Worm (Caenorhabditis elegans): ENCODE measurements around the gene T04C9.3.

The T04C9.3 gene

ce11 chrIII:5990090-5990489 is 4.7 kb downstream of the T04C9.3 start:
- no peak for TF ChIP-seq sea-1 (GFP tag; conservative IDR thresholded peaks at IDR 0.05)
- TF ChIP-seq scrt-1 (GFP tag; IDR thresholded peaks at IDR 0.05), result no peak
- TF ChIP-seq F13C5.2 (tag; optimal IDR thresholded peaks at IDR 0.05), result no peak
- TF ChIP-seq flt-1 (GFP tag; IDR thresholded peaks at IDR 0.05), result no peak
- no peak for TF ChIP-seq pes-1 (GFP tag; IDR thresholded peaks at IDR 0.05)
- TF ChIP-seq hmg-4 (GFP tag; optimal IDR thresholded peaks at IDR 0.05), result no peak
- no peak for TF ChIP-seq tbx-11 (GFP tag; IDR thresholded peaks at IDR 0.05)
- TF ChIP-seq ceh-36 (tag; optimal IDR thresholded peaks at IDR 0.05), result no peak
- TF ChIP-seq ceh-13 (GFP tag; optimal IDR thresholded peaks at IDR 0.05), result no peak
- TF ChIP-seq aly-1 (tag; optimal IDR thresholded peaks at IDR 0.05), result no peak

- no peak for TF ChIP-seq ama-1 (optimal IDR thresholded peaks at IDR 0.05)
- no peak for TF ChIP-seq flt-1 (GFP tag; IDR thresholded peaks at IDR 0.05)
- no peak for TF ChIP-seq ets-7 (tag; optimal IDR thresholded peaks at IDR 0.05)
- TF ChIP-seq tbx-11 (GFP tag; IDR thresholded peaks at IDR 0.05), result no peak
- TF ChIP-seq ceh-13 (GFP tag; optimal IDR thresholded peaks at IDR 0.05), result no peak
- TF ChIP-seq ceh-36 (tag; optimal IDR thresholded peaks at IDR 0.05), result no peak
- no peak for TF ChIP-seq B0310.2 (tag; optimal IDR thresholded peaks at IDR 0.05)
- no peak for TF ChIP-seq aly-1 (tag; optimal IDR thresholded peaks at IDR 0.05)
- no peak for TF ChIP-seq hnd-1 (tag; optimal IDR thresholded peaks at IDR 0.05)
Measured at ce11 chrIII:5991142-5991930, 5.9 kb downstream of the T04C9.3 start, which contains the start of gene T04C9.2. TSS of gene T04C9.2 (plus strand) at chrIII:5991880.

ce11 chrIII:5992043-5992442 is 6.6 kb downstream of the T04C9.3 start:
- TF ChIP-seq ceh-13 (GFP tag; optimal IDR thresholded peaks at IDR 0.05) (no peak), F13C5.2 (tag; optimal IDR thresholded peaks at IDR 0.05) (no peak), tra-4 (tag; optimal IDR thresholded peaks at IDR 0.05) (no peak), tbx-37 (GFP tag; conservative IDR thresholded peaks at IDR 0.05) (no peak), hnd-1 (tag; optimal IDR thresholded peaks at IDR 0.05) (no peak), sea-1 (GFP tag; conservative IDR thresholded peaks at IDR 0.05) (no peak)

- TF ChIP-seq ama-1 (optimal IDR thresholded peaks at IDR 0.05) (no peak), hmg-4 (GFP tag; optimal IDR thresholded peaks at IDR 0.05) (no peak), aly-1 (tag; optimal IDR thresholded peaks at IDR 0.05) (no peak)
Measured at ce11 chrIII:5992913-5993312, 7.5 kb downstream of the T04C9.3 start, which contains the start of gene T04C9.1. TSS of gene T04C9.1 (plus strand) at chrIII:5993213.

ce11 chrIII:5998640-5999039 is 13.2 kb downstream of the T04C9.3 start:
- TF ChIP-seq tbx-37 (GFP tag; conservative IDR thresholded peaks at IDR 0.05), result no peak

ce11 chrIII:5999629-6000028 is 14.2 kb downstream of the T04C9.3 start:
- TF ChIP-seq aly-1 (tag; optimal IDR thresholded peaks at IDR 0.05) (no peak), pes-1 (GFP tag; IDR thresholded peaks at IDR 0.05) (no peak), tbx-37 (GFP tag; conservative IDR thresholded peaks at IDR 0.05) (no peak), flt-1 (GFP tag; IDR thresholded peaks at IDR 0.05) (no peak), ceh-13 (GFP tag; optimal IDR thresholded peaks at IDR 0.05) (no peak), B0310.2 (tag; optimal IDR thresholded peaks at IDR 0.05) (no peak), hmbx-1 (tag; optimal IDR thresholded peaks at IDR 0.05) (no peak), ceh-36 (tag; optimal IDR thresholded peaks at IDR 0.05) (no peak), hmg-4 (GFP tag; optimal IDR thresholded peaks at IDR 0.05) (no peak), F13C5.2 (tag; optimal IDR thresholded peaks at IDR 0.05) (no peak), ama-1 (optimal IDR thresholded peaks at IDR 0.05) (no peak), ets-7 (tag; optimal IDR thresholded peaks at IDR 0.05) (no peak), tra-4 (tag; optimal IDR thresholded peaks at IDR 0.05) (no peak), tbx-11 (GFP tag; IDR thresholded peaks at IDR 0.05) (no peak), sea-1 (GFP tag; conservative IDR thresholded peaks at IDR 0.05) (no peak), scrt-1 (GFP tag; IDR thresholded peaks at IDR 0.05) (no peak), hnd-1 (tag; optimal IDR thresholded peaks at IDR 0.05) (no peak)

- no peak for TF ChIP-seq tbx-11 (GFP tag; IDR thresholded peaks at IDR 0.05)
- no peak for TF ChIP-seq pes-1 (GFP tag; IDR thresholded peaks at IDR 0.05)
- no peak for TF ChIP-seq flt-1 (GFP tag; IDR thresholded peaks at IDR 0.05)
- TF ChIP-seq F13C5.2 (tag; optimal IDR thresholded peaks at IDR 0.05), result no peak
- TF ChIP-seq tra-4 (tag; optimal IDR thresholded peaks at IDR 0.05), result no peak
- no peak for TF ChIP-seq hmg-4 (GFP tag; optimal IDR thresholded peaks at IDR 0.05)
- no peak for TF ChIP-seq ets-7 (tag; optimal IDR thresholded peaks at IDR 0.05)
- no peak for TF ChIP-seq hnd-1 (tag; optimal IDR thresholded peaks at IDR 0.05)
- TF ChIP-seq sea-1 (GFP tag; conservative IDR thresholded peaks at IDR 0.05), result no peak
- TF ChIP-seq scrt-1 (GFP tag; IDR thresholded peaks at IDR 0.05), result no peak
Measured at ce11 chrIII:6002024-6002423, 16.6 kb downstream of the T04C9.3 start.

- TF ChIP-seq F13C5.2 (tag; optimal IDR thresholded peaks at IDR 0.05) (no peak), flt-1 (GFP tag; IDR thresholded peaks at IDR 0.05) (no peak)
Measured at ce11 chrIII:6006453-6006852, 21.0 kb downstream of the T04C9.3 start.
